Worm (Caenorhabditis elegans) whole organism, L1 larva: Measurements from ENCODE around the gene tag-321.
A peak's percentile ranks its signal among the peaks of the same experiment; 100 is the strongest.

Experiments used
- C04F5.9 ChIP-seq: sonication (generic microtip); optimal IDR thresholded peaks from 2 replicates; lab custom pipeline; 2016; ENCODE audit warnings: missing genetic modification characterization, missing compliant biosample characterization
- C16A3.4 ChIP-seq: fragments of 150-350 bp; optimal IDR thresholded peaks from 2 replicates; lab custom pipeline; 2014; ENCODE audit warnings: missing biosample characterization, missing genetic modification characterization
- aha-1 ChIP-seq: fragments of 150-350 bp; optimal IDR thresholded peaks from 2 replicates; lab custom pipeline; 2014; ENCODE audit warnings: missing biosample characterization, missing genetic modification characterization
- blmp-1 ChIP-seq: fragments of 150-350 bp; optimal IDR thresholded peaks from 2 replicates; lab custom pipeline; 2014; ENCODE audit warnings: missing biosample characterization, missing genetic modification characterization
- ceh-63 ChIP-seq: fragments of 200-800 bp; sonication (Bioruptor generic); optimal IDR thresholded peaks from 2 replicates; lab custom pipeline; 2018; ENCODE audit warnings: mild to moderate bottlenecking, missing genetic modification characterization, missing compliant biosample characterization
- ceh-82 ChIP-seq, 3 experiments: fragments of 150-350 bp in 1 of 3; sonication (generic microtip) in 2 of 3; optimal IDR thresholded peaks; 2 replicates each; lab custom pipeline; 2014 to 2017; ENCODE audit warnings: missing biosample characterization in 3 of 3, missing genetic modification characterization in 3 of 3
- ceh-88 ChIP-seq: fragments of 200-800 bp; sonication (Bioruptor generic); IDR thresholded peaks from 2 replicates; pipeline ENCODE4 v1.3.6; 2022; ENCODE audit warnings: missing genetic modification characterization, missing compliant biosample characterization
- ces-1 ChIP-seq: fragments of 150-350 bp; optimal IDR thresholded peaks from 2 replicates; lab custom pipeline; 2014; ENCODE audit warnings: missing biosample characterization, missing genetic modification reagents, missing genetic modification characterization
- dpl-1 ChIP-seq, 3 experiments: fragments of 150-350 bp in 2 of 3; sonication (generic microtip) in 1 of 3; optimal IDR thresholded peaks; 2 replicates each; lab custom pipeline; 2014 to 2017; ENCODE audit warnings: missing biosample characterization in 3 of 3, missing genetic modification characterization in 3 of 3, missing genetic modification reagents in 3 of 3
- egl-13 ChIP-seq: sonication (generic microtip); optimal IDR thresholded peaks from 2 replicates; lab custom pipeline; 2016; ENCODE audit warnings: missing genotype, missing genetic modification reagents, missing genetic modification characterization, missing compliant biosample characterization
- fkh-4 ChIP-seq: sonication (generic microtip); optimal IDR thresholded peaks from 2 replicates; lab custom pipeline; 2016; ENCODE audit warnings: missing compliant biosample characterization, missing genetic modification characterization, borderline replicate concordance
- fkh-8 ChIP-seq: sonication (generic microtip); optimal IDR thresholded peaks from 2 replicates; lab custom pipeline; 2016; ENCODE audit warnings: mild to moderate bottlenecking, missing genetic modification characterization, missing compliant biosample characterization
- hlh-4 ChIP-seq: sonication (generic microtip); optimal IDR thresholded peaks from 2 replicates; lab custom pipeline; 2016; ENCODE audit warnings: mild to moderate bottlenecking, missing genetic modification characterization, missing compliant biosample characterization
- irx-1 ChIP-seq: sonication (generic microtip); optimal IDR thresholded peaks from 2 replicates; lab custom pipeline; 2016; ENCODE audit warnings: missing genetic modification characterization, missing compliant biosample characterization
- isw-1 ChIP-seq: fragments of 200-800 bp; sonication (Bioruptor generic); IDR thresholded peaks from 2 replicates; pipeline ENCODE4 v1.3.6; 2022; ENCODE audit warnings: missing genetic modification characterization, missing compliant biosample characterization
- lin-13 ChIP-seq: fragments of 150-350 bp; optimal IDR thresholded peaks from 2 replicates; lab custom pipeline; 2014; ENCODE audit warnings: missing biosample characterization, missing genetic modification reagents, missing genetic modification characterization
- lin-15B ChIP-seq: fragments of 150-350 bp; sonication (generic microtip); optimal IDR thresholded peaks from 3 replicates; lab custom pipeline; 2014; ENCODE audit warnings: missing biosample characterization, missing genetic modification characterization
- lin-35 ChIP-seq, 2 experiments: fragments of 150-350 bp; optimal IDR thresholded peaks; 2 replicates each; lab custom pipeline; 2014; ENCODE audit warnings: missing biosample characterization in 2 of 2, missing genetic modification characterization in 2 of 2, missing genetic modification reagents in 2 of 2
- lin-39 ChIP-seq: fragments of 150-350 bp; optimal IDR thresholded peaks from 2 replicates; lab custom pipeline; 2014; ENCODE audit warnings: missing biosample characterization, missing genetic modification reagents, missing genetic modification characterization
- lsy-2 ChIP-seq, 2 experiments: fragments of 150-350 bp; optimal IDR thresholded peaks; 2 replicates each; lab custom pipeline; 2014; ENCODE audit warnings: missing biosample characterization in 2 of 2, missing genetic modification characterization in 2 of 2
- mdl-1 ChIP-seq, 2 experiments: fragments of 150-350 bp; optimal IDR thresholded peaks; 2 replicates each; lab custom pipeline; 2014 to 2017; ENCODE audit warnings: missing biosample characterization in 2 of 2, missing genetic modification characterization in 2 of 2, inconsistent platforms in 1 of 2
- mep-1 ChIP-seq: fragments of 150-350 bp; optimal IDR thresholded peaks from 2 replicates; lab custom pipeline; 2014; ENCODE audit warnings: missing biosample characterization, missing genetic modification characterization
- nhr-19 ChIP-seq: fragments of 200-800 bp; sonication (Bioruptor generic); conservative IDR thresholded peaks from 2 replicates; pipeline ENCODE4 v1.3.6; 2022; ENCODE audit warnings: missing genetic modification characterization, missing compliant biosample characterization
- nhr-47 ChIP-seq: sonication (generic microtip); optimal IDR thresholded peaks from 2 replicates; lab custom pipeline; 2016; ENCODE audit warnings: mild to moderate bottlenecking, missing genetic modification characterization, moderate library complexity, missing compliant biosample characterization
- nhr-71 ChIP-seq: sonication (generic microtip); optimal IDR thresholded peaks from 2 replicates; lab custom pipeline; 2016; ENCODE audit warnings: mild to moderate bottlenecking, missing genetic modification characterization, moderate library complexity, missing compliant biosample characterization
- nhr-85 ChIP-seq: sonication (generic microtip); peaks from one replicate; lab custom pipeline; 2016; ENCODE audit warnings: missing genetic modification characterization, inconsistent platforms, missing compliant biosample characterization
- pag-3 ChIP-seq: sonication (generic microtip); optimal IDR thresholded peaks from 2 replicates; lab custom pipeline; 2017; ENCODE audit warnings: missing genetic modification characterization, mild to moderate bottlenecking, missing compliant biosample characterization, antibody characterized with exemption, borderline replicate concordance; ENCODE audit not compliant: insufficient read depth
- rnt-1 ChIP-seq: sonication (generic microtip); optimal IDR thresholded peaks from 2 replicates; lab custom pipeline; 2016; ENCODE audit warnings: mild to moderate bottlenecking, missing genetic modification characterization, moderate library complexity, missing compliant biosample characterization
- skn-1 ChIP-seq: fragments of 150-350 bp; optimal IDR thresholded peaks from 2 replicates; lab custom pipeline; 2014; ENCODE audit warnings: missing biosample characterization, missing genetic modification characterization
- snu-23 ChIP-seq: sonication (generic microtip); optimal IDR thresholded peaks from 2 replicates; lab custom pipeline; 2016; ENCODE audit warnings: missing genetic modification characterization, missing compliant biosample characterization
- sox-4 ChIP-seq: sonication (generic microtip); optimal IDR thresholded peaks from 2 replicates; lab custom pipeline; 2016; ENCODE audit warnings: missing genetic modification characterization, missing compliant biosample characterization
- tbx-2 ChIP-seq: sonication (generic microtip); optimal IDR thresholded peaks from 2 replicates; lab custom pipeline; 2016; ENCODE audit warnings: missing genetic modification characterization, missing compliant biosample characterization
- tlp-1 ChIP-seq: fragments of 150-350 bp; optimal IDR thresholded peaks from 2 replicates; lab custom pipeline; 2014; ENCODE audit warnings: missing biosample characterization, missing genetic modification characterization
- unc-30 ChIP-seq: sonication (generic microtip); optimal IDR thresholded peaks from 2 replicates; lab custom pipeline; 2017; ENCODE audit warnings: missing biosample characterization, missing genetic modification characterization
- unc-86 ChIP-seq: sonication (generic microtip); optimal IDR thresholded peaks from 2 replicates; lab custom pipeline; 2016; ENCODE audit warnings: missing genetic modification characterization, missing compliant biosample characterization
- vab-15 ChIP-seq: sonication (generic microtip); optimal IDR thresholded peaks from 2 replicates; lab custom pipeline; 2017; ENCODE audit warnings: missing genotype, mild to moderate bottlenecking, missing genetic modification characterization, missing compliant biosample characterization
- xbp-1 ChIP-seq: sonication (generic microtip); optimal IDR thresholded peaks from 2 replicates; lab custom pipeline; 2016; ENCODE audit warnings: missing genetic modification characterization, missing compliant biosample characterization
- ztf-4 ChIP-seq: fragments of 150-350 bp; optimal IDR thresholded peaks from 2 replicates; lab custom pipeline; 2014; ENCODE audit warnings: missing biosample characterization, missing genetic modification characterization

tag-321 gene

DNA sequence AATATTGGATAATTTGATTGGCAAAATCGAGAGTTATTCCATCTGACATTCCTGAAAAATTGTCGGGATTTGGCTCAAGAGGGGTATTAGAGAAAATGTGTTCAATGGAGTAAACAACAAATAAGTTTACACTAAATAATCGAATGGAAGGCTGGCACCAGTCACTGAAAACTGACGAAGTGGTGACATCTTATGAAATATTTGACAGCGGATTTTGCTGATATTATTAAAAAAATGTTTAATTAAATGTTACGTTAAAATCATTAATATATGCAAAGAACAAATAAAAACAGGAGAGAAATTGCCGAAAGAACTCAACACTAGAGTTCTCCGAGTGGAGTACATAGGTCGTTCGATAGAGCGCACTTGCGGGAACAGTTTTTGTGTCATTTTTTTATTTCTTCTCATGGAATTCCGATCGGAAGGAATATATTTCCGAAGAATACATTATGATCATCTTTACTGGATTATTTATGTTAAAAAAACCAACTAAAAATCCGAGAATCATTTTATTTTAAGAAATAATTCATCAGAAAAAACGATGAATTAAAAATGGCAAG is 1.9 kb upstream of the tag-321 start, which contains the start of gene tag-322 (continued):
- TF ChIP-seq fkh-8 (tag; lab: Kevin White, UChicago) (peak; percentile 16), lin-15B (tag; lab: Kevin White, UChicago) (peak; percentile 76), fkh-4 (tag; lab: Kevin White, UChicago) (no peak), C16A3.4 (tag; lab: Kevin White, UChicago) (peak; percentile 70), tbx-2 (tag; lab: Kevin White, UChicago) (peak; percentile 65), nhr-71 (tag; lab: Kevin White, UChicago) (peak; percentile 85), skn-1 (tag; lab: Kevin White, UChicago) (peak; percentile 68), nhr-47 (tag; lab: Kevin White, UChicago) (peak; percentile 80), irx-1 (tag; lab: Kevin White, UChicago) (no peak), lsy-2 (tag; optimal IDR thresholded peaks at IDR 0.05; lab: Kevin White, UChicago) (peak; percentile 89 to 90), rnt-1 (tag; lab: Kevin White, UChicago) (peak; percentile 73), nhr-85 (peak; percentile 83), mdl-1 (tag; optimal IDR thresholded peaks at IDR 0.05; lab: Kevin White, UChicago) (peak in 1 of 2 experiments; percentile 32), isw-1 (GFP tag; lab: Robert Waterston, UW) (peak; percentile 15; the same call in 1 of the 2 replicates), sox-4 (tag; lab: Kevin White, UChicago) (peak; percentile 13), lin-39 (tag; lab: Kevin White, UChicago) (no peak), unc-30 (tag; lab: Kevin White, UChicago) (no peak)

DNA sequence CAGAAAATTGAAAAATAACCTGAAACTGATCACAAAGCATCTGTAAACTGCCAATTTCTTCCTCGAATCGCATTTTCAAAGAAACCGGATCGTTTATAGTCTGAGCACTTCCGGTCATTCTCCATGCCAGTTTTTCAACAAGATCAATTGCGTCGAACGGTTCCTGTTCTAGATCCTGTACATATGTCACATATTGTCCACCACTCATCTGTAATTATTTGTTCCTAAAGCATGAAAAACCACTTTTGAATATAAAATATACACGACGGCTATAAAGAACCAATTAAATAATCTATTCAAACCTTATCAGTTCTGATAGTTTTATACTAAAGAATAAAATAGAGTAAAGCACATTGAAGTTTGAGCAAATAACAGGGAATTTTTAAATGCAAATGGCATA is 1.4 kb downstream of the tag-321 start, which contains the start of gene sec-10:
sec-10 (minus strand) TSS at position 208 of the 400 bp plus-strand sequence.
- TF ChIP-seq lin-35 (GFP tag; optimal IDR thresholded peaks at IDR 0.05; lab: Kevin White, UChicago) (peak in 1 of 2 experiments; percentile 12), xbp-1 (tag; lab: Kevin White, UChicago) (no peak), aha-1 (no peak), lin-13 (GFP tag; lab: Kevin White, UChicago) (peak; percentile 3), vab-15 (tag; lab: Kevin White, UChicago) (no peak), mep-1 (tag; lab: Kevin White, UChicago) (no peak), ceh-82 (tag; optimal IDR thresholded peaks at IDR 0.05; lab: Kevin White, UChicago) (no peak), pag-3 (no peak)

DNA sequence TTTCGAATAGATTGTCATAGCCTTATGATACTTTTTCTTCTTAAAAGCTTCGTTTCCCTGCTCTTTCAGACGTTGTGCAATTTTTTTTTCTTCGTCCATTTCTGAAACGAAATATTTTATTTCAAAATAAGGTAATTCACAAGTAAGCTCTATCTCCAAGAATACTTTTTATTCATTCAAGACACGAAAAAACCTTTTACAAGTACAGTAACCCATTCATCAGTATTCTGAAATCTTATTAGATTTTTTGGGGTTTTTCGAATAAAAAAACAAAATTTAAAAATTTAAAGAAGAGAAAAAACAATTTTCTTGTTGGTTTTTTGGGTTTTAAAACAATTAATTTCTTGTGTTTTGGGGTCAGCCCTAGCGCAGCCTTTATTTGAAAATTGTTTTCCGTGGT is 4.8 kb downstream of the tag-321 start, which contains the start of gene rpap-3:
rpap-3 (minus strand) TSS at position 101 of the 400 bp plus-strand sequence.
- TF ChIP-seq lin-35 (GFP tag; optimal IDR thresholded peaks at IDR 0.05; lab: Kevin White, UChicago) (no peak), hlh-4 (no peak), snu-23 (GFP tag; lab: Kevin White, UChicago) (no peak), nhr-47 (tag; lab: Kevin White, UChicago) (no peak)

DNA sequence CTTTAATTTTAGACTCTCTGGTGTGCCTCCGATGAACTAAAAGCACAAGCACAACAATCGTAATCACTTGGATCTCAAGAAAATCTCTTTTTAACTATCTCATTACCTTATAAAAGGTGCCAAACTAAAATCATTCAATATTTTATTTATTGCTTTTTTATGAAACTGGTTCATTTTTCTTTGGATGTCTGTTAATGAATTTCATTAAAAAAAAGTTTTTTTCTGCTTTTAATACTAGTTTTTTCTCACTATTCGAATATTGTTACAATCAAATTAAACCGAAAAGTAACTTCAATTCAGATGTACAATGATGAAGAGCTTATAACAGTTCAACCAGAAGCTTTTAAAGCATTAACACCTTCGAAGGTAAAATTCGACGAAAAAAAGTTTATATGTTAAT is 7.9 kb downstream of the tag-321 start, which contains the start of gene swd-2.1:
swd-2.1 (plus strand) TSS at position 301 of the 400 bp plus-strand sequence.
- TF ChIP-seq blmp-1 (tag; lab: Kevin White, UChicago) (no peak), ceh-82 (tag; optimal IDR thresholded peaks at IDR 0.05; lab: Kevin White, UChicago) (no peak), ces-1 (GFP tag; lab: Kevin White, UChicago) (no peak), mep-1 (tag; lab: Kevin White, UChicago) (no peak), C04F5.9 (tag; lab: Kevin White, UChicago) (no peak), lin-15B (tag; lab: Kevin White, UChicago) (no peak), egl-13 (no peak), unc-86 (no peak), ceh-63 (GFP tag; lab: Kevin White, UChicago) (no peak), dpl-1 (GFP tag; optimal IDR thresholded peaks at IDR 0.05; lab: Kevin White, UChicago) (no peak), tlp-1 (tag; lab: Kevin White, UChicago) (no peak), nhr-19 (GFP tag; lab: Robert Waterston, UW) (no peak), pag-3 (no peak), ceh-88 (GFP tag; lab: Robert Waterston, UW) (no peak), vab-15 (tag; lab: Kevin White, UChicago) (no peak), lin-35 (GFP tag; optimal IDR thresholded peaks at IDR 0.05; lab: Kevin White, UChicago) (no peak), ztf-4 (tag; lab: Kevin White, UChicago) (no peak)
